Worm (Caenorhabditis elegans): ENCODE results near the gene srw-43.

ce11 chrV:16697178-16697577 lies 11.4 kb downstream of the srw-43 start, which contains the start of gene srw-41:
- TF ChIP-seq ztf-11 (tag; optimal IDR thresholded peaks at IDR 0.05) (no peak), snpc-4 (tag; optimal IDR thresholded peaks at IDR 0.05) (no peak), lsy-2 (tag; optimal IDR thresholded peaks at IDR 0.05) (no peak), nhr-28 (tag; optimal IDR thresholded peaks at IDR 0.05) (no peak), ceh-39 (tag; optimal IDR thresholded peaks at IDR 0.05) (no peak), ces-1 (GFP tag; optimal IDR thresholded peaks at IDR 0.05) (no peak), unc-39 (tag; optimal IDR thresholded peaks at IDR 0.05) (no peak), blmp-1 (tag; optimal IDR thresholded peaks at IDR 0.05) (no peak)

All from whole organism, mixed stage, embryonic.